1 fruit fly cellular context compared by ENCODE assay signal in genomic region chrX:1286868-1287835, dm6.
A peak's percentile ranks its signal among the peaks of the same experiment; 100 is the strongest.
TF ChIP-seq lines count a peak whose summit lies in the region.

CG32812 (plus strand) TSS chrX:1287290.

TF ChIP-seq in whole organism, embryonic, 481 proteins besides CTCF, POLR2A, EP300 and RAD21 (continued from another document):
- TF ChIP-seq knrl (GFP tag; IDR thresholded peaks at IDR 0.05; lab: Robert Waterston, UW; ENCODE audit: partially characterized antibody) (no peak), CG12155 (GFP tag; optimal IDR thresholded peaks at IDR 0.05; lab: Kevin White, UChicago) (peak; percentile 92), CG5245 (GFP tag; optimal IDR thresholded peaks at IDR 0.05; lab: Kevin White, UChicago) (no peak), CG8388 (GFP tag; optimal IDR thresholded peaks at IDR 0.05; lab: Kevin White, UChicago) (no peak), CG12942 (GFP tag; optimal IDR thresholded peaks at IDR 0.05; lab: Kevin White, UChicago) (no peak), aop (GFP tag; IDR thresholded peaks at IDR 0.05; lab: Robert Waterston, UW) (no peak), CG11696 (GFP tag; IDR thresholded peaks at IDR 0.05; lab: Robert Waterston, UW) (no peak), CG14014 (GFP tag; IDR thresholded peaks at IDR 0.05; lab: Robert Waterston, UW) (no peak), Oaz (GFP tag; IDR thresholded peaks at IDR 0.05; lab: Robert Waterston, UW) (no peak), CG18476 (GFP tag; optimal IDR thresholded peaks at IDR 0.05; lab: Kevin White, UChicago) (no peak), sr (GFP tag; IDR thresholded peaks at IDR 0.05; lab: Robert Waterston, UW) (peak; percentile 94), usp (GFP tag; optimal IDR thresholded peaks at IDR 0.05; lab: Kevin White, UChicago) (no peak), CG12071 (GFP tag; optimal IDR thresholded peaks at IDR 0.05; lab: Kevin White, UChicago) (no peak), cwo (GFP tag; optimal IDR thresholded peaks at IDR 0.05; lab: Kevin White, UChicago) (peak; percentile 13), CG11085 (GFP tag; IDR thresholded peaks at IDR 0.05; lab: Robert Waterston, UW) (no peak), Lpt (GFP tag; optimal IDR thresholded peaks at IDR 0.05; lab: Kevin White, UChicago) (no peak), mam (GFP tag; optimal IDR thresholded peaks at IDR 0.05; lab: Kevin White, UChicago) (no peak), pita (GFP tag; optimal IDR thresholded peaks at IDR 0.05; lab: Kevin White, UChicago) (peak; percentile 40), inv (GFP tag; IDR thresholded peaks at IDR 0.05; lab: Robert Waterston, UW; ENCODE audit: partially characterized antibody) (no peak), trh (GFP tag; optimal IDR thresholded peaks at IDR 0.05; lab: Kevin White, UChicago) (no peak), CG12391 (tag; optimal IDR thresholded peaks at IDR 0.05; lab: Kevin White, UChicago) (no peak), sd (tag; optimal IDR thresholded peaks at IDR 0.05; lab: Kevin White, UChicago) (peak; percentile 62), NfI (GFP tag; optimal IDR thresholded peaks at IDR 0.05; lab: Kevin White, UChicago) (peak; percentile 25), CG8290 (GFP tag; optimal IDR thresholded peaks at IDR 0.05; lab: Kevin White, UChicago) (no peak), CG8290 (tag; optimal IDR thresholded peaks at IDR 0.05; lab: Kevin White, UChicago) (no peak), CG17612 (GFP tag; IDR thresholded peaks at IDR 0.05; lab: Robert Waterston, UW) (no peak), Mrtf (GFP tag; IDR thresholded peaks at IDR 0.05; lab: Robert Waterston, UW) (no peak), Scr (GFP tag; IDR thresholded peaks at IDR 0.05; lab: Robert Waterston, UW; ENCODE audit: partially characterized antibody) (no peak), Dek (tag; optimal IDR thresholded peaks at IDR 0.05; lab: Kevin White, UChicago) (no peak), psq (GFP tag; optimal IDR thresholded peaks at IDR 0.05; lab: Kevin White, UChicago) (no peak), CG7271 (tag; optimal IDR thresholded peaks at IDR 0.05; lab: Kevin White, UChicago) (no peak), amos (GFP tag; IDR thresholded peaks at IDR 0.05; lab: Robert Waterston, UW; ENCODE audit: partially characterized antibody) (no peak), CG6854 (GFP tag; optimal IDR thresholded peaks at IDR 0.05; lab: Kevin White, UChicago) (no peak), onecut (GFP tag; IDR thresholded peaks at IDR 0.05; lab: Robert Waterston, UW) (no peak)
